Fruit fly (Drosophila melanogaster): Measurements from ENCODE around the gene CG14689.

The CG14689 gene

dm6 chr3R:10664942-10665341, 46.1 kb downstream of the CG14689 start (continued):
- TF ChIP-seq Sry-β (GFP tag; optimal IDR thresholded peaks at IDR 0.05) (peak; percentile 31), CG8290 (GFP tag; optimal IDR thresholded peaks at IDR 0.05) (peak; percentile 31), CG8290 (tag; optimal IDR thresholded peaks at IDR 0.05) (peak in 1 of 2 experiments; percentile 65)

dm6 chr3R:10661098-10661497, 50.0 kb downstream of the CG14689 start:
- TF ChIP-seq phol (tag; optimal IDR thresholded peaks at IDR 0.05) (peak; percentile 29), Spps (tag; optimal IDR thresholded peaks at IDR 0.05) (peak; percentile 7), CG2712 (tag; optimal IDR thresholded peaks at IDR 0.05) (peak; percentile 48), bsh (GFP tag; optimal IDR thresholded peaks at IDR 0.05) (peak; percentile 10 to 22), lbe (GFP tag; optimal IDR thresholded peaks at IDR 0.05) (peak; percentile 34), zen (tag; optimal IDR thresholded peaks at IDR 0.05) (peak; percentile 11), crp (GFP tag; optimal IDR thresholded peaks at IDR 0.05) (no peak), CG9609 (GFP tag; optimal IDR thresholded peaks at IDR 0.05) (no peak), wdn (GFP tag; IDR thresholded peaks at IDR 0.05) (no peak), gem (tag; optimal IDR thresholded peaks at IDR 0.05) (peak; percentile 42), CG14710 (tag; optimal IDR thresholded peaks at IDR 0.05) (peak; percentile 10), zf30C (GFP tag; optimal IDR thresholded peaks at IDR 0.05) (peak; percentile 34), vvl (GFP tag; IDR thresholded peaks at IDR 0.05) (peak; percentile 28; the same call in 1 of the 2 replicates), dmrt11E (tag; optimal IDR thresholded peaks at IDR 0.05) (peak; percentile 60), CG17361 (GFP tag; IDR thresholded peaks at IDR 0.05) (peak; percentile 22; the same call in 1 of the 3 replicates), jing (GFP tag; optimal IDR thresholded peaks at IDR 0.05) (no peak), nom (GFP tag; optimal IDR thresholded peaks at IDR 0.05) (peak; percentile 23), sens (GFP tag) (peak; percentile 45), unpg (GFP tag; optimal IDR thresholded peaks at IDR 0.05) (peak; percentile 3), tio (GFP tag; optimal IDR thresholded peaks at IDR 0.05) (no peak), Meics (GFP tag; optimal IDR thresholded peaks at IDR 0.05) (no peak), HmgZ (tag; optimal IDR thresholded peaks at IDR 0.05) (no peak), CG12391 (tag; optimal IDR thresholded peaks at IDR 0.05) (peak; percentile 5), CG4424 (GFP tag; optimal IDR thresholded peaks at IDR 0.05) (peak; percentile 44), Eip74EF (GFP tag; optimal IDR thresholded peaks at IDR 0.05) (no peak), row (GFP tag; IDR thresholded peaks at IDR 0.05) (0 out of 3 replicates have a peak, but pooled peaks have one; percentile 20), CG10979 (tag; optimal IDR thresholded peaks at IDR 0.05) (peak; percentile 46), CG4360 (GFP tag; IDR thresholded peaks at IDR 0.05) (no peak), Nf-YA (GFP tag; IDR thresholded peaks at IDR 0.05) (no peak), CG30431 (GFP tag; optimal IDR thresholded peaks at IDR 0.05) (peak; percentile 24), exex (tag; optimal IDR thresholded peaks at IDR 0.05) (no peak), nerfin-1 (tag; optimal IDR thresholded peaks at IDR 0.05) (no peak), lola (GFP tag; optimal IDR thresholded peaks at IDR 0.05) (peak in 1 of 3 experiments; percentile 27), Xrp1 (GFP tag; IDR thresholded peaks at IDR 0.05) (peak; percentile 51; the same call in 1 of the 2 replicates), CG11504 (tag; optimal IDR thresholded peaks at IDR 0.05) (peak; percentile 13), br (optimal IDR thresholded peaks at IDR 0.05) (no peak), CG18262 (tag; optimal IDR thresholded peaks at IDR 0.05) (peak; percentile 37), CG9727 (GFP tag; optimal IDR thresholded peaks at IDR 0.05) (peak; percentile 6), crol (GFP tag; IDR thresholded peaks at IDR 0.05) (peak; percentile 20)

All from whole organism, embryonic.